Worm (Caenorhabditis elegans) whole organism, L4/young adult: Measurements from ENCODE around the gene nhr-288.

ENCODE experiments used
- W03F9.2 ChIP-seq: fragments of 150-350 bp; optimal IDR thresholded peaks from 2 replicates; lab custom pipeline; 2014; ENCODE audit warnings: missing biosample characterization, missing genetic modification characterization
- dao-5 ChIP-seq: sonication (generic microtip); optimal IDR thresholded peaks from 2 replicates; lab custom pipeline; 2016; ENCODE audit warnings: missing genotype, missing genetic modification characterization, moderate library complexity, missing compliant biosample characterization
- him-1 ChIP-seq: sonication (generic microtip); optimal IDR thresholded peaks from 2 replicates; lab custom pipeline; 2016; ENCODE audit warnings: missing genotype, missing genetic modification reagents, missing genetic modification characterization, missing compliant biosample characterization

- TF ChIP-seq him-1 (tag; lab: Kevin White, UChicago) (no peak), W03F9.2 (tag; lab: Kevin White, UChicago) (no peak), dao-5 (tag; lab: Kevin White, UChicago) (no peak)
Observed at ce11 chrV:18410142-18410541, 27.7 kb upstream of the nhr-288 start, which contains the start of gene srh-207.
